Fruit fly (Drosophila melanogaster): ENCODE data around the gene CG7368.

Gene CG7368

dm6 chr3L:11554338-11554737 lies 42.7 kb upstream of the CG7368 start (continued):
- TF ChIP-seq NK7.1 (GFP tag; optimal IDR thresholded peaks at IDR 0.05) = no peak
- no peak for TF ChIP-seq Hey (tag; optimal IDR thresholded peaks at IDR 0.05)
- TF ChIP-seq CG15011 (GFP tag; optimal IDR thresholded peaks at IDR 0.05) = peak; percentile 9
- TF ChIP-seq CG15269 (tag; optimal IDR thresholded peaks at IDR 0.05) = peak; percentile 70
- no peak for TF ChIP-seq gfzf (GFP tag; optimal IDR thresholded peaks at IDR 0.05)
- TF ChIP-seq CG4854 (GFP tag; optimal IDR thresholded peaks at IDR 0.05) = peak; percentile 74
- peak; percentile 56; the same call in 1 of the 3 replicates for TF ChIP-seq B-H1 (GFP tag; IDR thresholded peaks at IDR 0.05)
- TF ChIP-seq ewg (GFP tag; optimal IDR thresholded peaks at IDR 0.05) = peak; percentile 64
- peak; percentile 33 for TF ChIP-seq vfl (GFP tag; optimal IDR thresholded peaks at IDR 0.05)
- peak; percentile 48 for TF ChIP-seq CG13624 (GFP tag; optimal IDR thresholded peaks at IDR 0.05)
- peak; percentile 96 for TF ChIP-seq CG14710 (tag; optimal IDR thresholded peaks at IDR 0.05)
- TF ChIP-seq CG10979 (tag; optimal IDR thresholded peaks at IDR 0.05) = peak; percentile 96
- no peak for TF ChIP-seq cad (GFP tag; optimal IDR thresholded peaks at IDR 0.05)
- TF ChIP-seq btn (GFP tag; optimal IDR thresholded peaks at IDR 0.05) = peak; percentile 46
- peak; percentile 56; the same call in 1 of the 2 replicates for TF ChIP-seq Rx (GFP tag; IDR thresholded peaks at IDR 0.05)
- peak; percentile 63 for TF ChIP-seq caup (GFP tag; optimal IDR thresholded peaks at IDR 0.05; ENCODE audit: severe bottlenecking)
- TF ChIP-seq Mrtf (GFP tag; IDR thresholded peaks at IDR 0.05) = peak; percentile 61; the same call in 2 of the 3 replicates
- TF ChIP-seq CG1602 (GFP tag; optimal IDR thresholded peaks at IDR 0.05) = peak; percentile 82
- TF ChIP-seq BEAF-32 (GFP tag; optimal IDR thresholded peaks at IDR 0.05) = no peak
- peak; percentile 4 for TF ChIP-seq CG31365 (tag; optimal IDR thresholded peaks at IDR 0.05)
- TF ChIP-seq row (GFP tag; IDR thresholded peaks at IDR 0.05) = peak; percentile 79
- peak; percentile 78 for TF ChIP-seq CG2875 (GFP tag; optimal IDR thresholded peaks at IDR 0.05)
- TF ChIP-seq dpn (GFP tag; optimal IDR thresholded peaks at IDR 0.05) = peak; percentile 70 to 80
- TF ChIP-seq CG16815 (GFP tag; optimal IDR thresholded peaks at IDR 0.05) = peak; percentile 87
- TF ChIP-seq CG17912 (GFP tag; optimal IDR thresholded peaks at IDR 0.05) = no peak
- TF ChIP-seq Fer1 (GFP tag; optimal IDR thresholded peaks at IDR 0.05) = peak; percentile 8
- no peak for TF ChIP-seq Adf1 (GFP tag; IDR thresholded peaks at IDR 0.05)
- peak; percentile 29; the same call in 1 of the 2 replicates for TF ChIP-seq H2.0 (GFP tag; IDR thresholded peaks at IDR 0.05)
- 0 out of 3 replicates have a peak, but pooled peaks have one; percentile 11 for TF ChIP-seq Dbx (GFP tag; IDR thresholded peaks at IDR 0.05)
- peak; percentile 13 for TF ChIP-seq Sry-δ (GFP tag; optimal IDR thresholded peaks at IDR 0.05)
- TF ChIP-seq CG5245 (GFP tag; optimal IDR thresholded peaks at IDR 0.05) = peak; percentile 85
- no peak for TF ChIP-seq Lim3 (GFP tag; IDR thresholded peaks at IDR 0.05)
- peak; percentile 74 for TF ChIP-seq fd64A (GFP tag; optimal IDR thresholded peaks at IDR 0.05)
- TF ChIP-seq CoRest (tag; optimal IDR thresholded peaks at IDR 0.05) = peak; percentile 85
- peak; percentile 61 for TF ChIP-seq Awh (GFP tag; IDR thresholded peaks at IDR 0.05)
- TF ChIP-seq CG8290 (GFP tag; optimal IDR thresholded peaks at IDR 0.05) = peak; percentile 87
- TF ChIP-seq CG8290 (tag; optimal IDR thresholded peaks at IDR 0.05) = peak; percentile 48 to 67
- TF ChIP-seq Hand (GFP tag; optimal IDR thresholded peaks at IDR 0.05) = no peak
- TF ChIP-seq MESR4 (GFP tag; optimal IDR thresholded peaks at IDR 0.05) = peak; percentile 23
- TF ChIP-seq hth (optimal IDR thresholded peaks at IDR 0.05) = no peak
- TF ChIP-seq Fer2 (tag; optimal IDR thresholded peaks at IDR 0.05) = no peak
- TF ChIP-seq D19B (GFP tag; optimal IDR thresholded peaks at IDR 0.05) = no peak
- TF ChIP-seq Dad (GFP tag; optimal IDR thresholded peaks at IDR 0.05) = peak; percentile 67
- TF ChIP-seq CG6175 (GFP tag; IDR thresholded peaks at IDR 0.05) = no peak
- peak; percentile 51 for TF ChIP-seq esg (GFP tag; conservative IDR thresholded peaks at IDR 0.05)
- TF ChIP-seq ham (GFP tag; IDR thresholded peaks at IDR 0.05) = no peak
- TF ChIP-seq YL-1 (GFP tag; optimal IDR thresholded peaks at IDR 0.05) = peak; percentile 6
- peak; percentile 81 for TF ChIP-seq Mad (GFP tag; optimal IDR thresholded peaks at IDR 0.05)
- TF ChIP-seq odd (GFP tag; optimal IDR thresholded peaks at IDR 0.05) = peak; percentile 65
- TF ChIP-seq bbx (GFP tag; IDR thresholded peaks at IDR 0.05; ENCODE audit: partially characterized antibody) = no peak
- peak; percentile 99 for TF ChIP-seq sens (GFP tag)
- TF ChIP-seq CG11398 (GFP tag; optimal IDR thresholded peaks at IDR 0.05) = peak; percentile 45

Measured in whole organism, embryonic.